Fruit fly (Drosophila melanogaster) Kc167 (cell line): Measurements from ENCODE around the gene CG9018.

Experiments
- Myc ChIP-seq: fragments of >200 bp; optimal IDR thresholded peaks from 2 replicates; lab custom pipeline; 2017; ENCODE audit warnings: missing external identifiers
- Sin3A ChIP-seq: fragments of >200 bp; optimal IDR thresholded peaks from 2 replicates; lab custom pipeline; 2018; ENCODE audit warnings: missing external identifiers
- h ChIP-seq: fragments of >200 bp; optimal IDR thresholded peaks from 3 replicates; lab custom pipeline; 2018; ENCODE audit warnings: missing external identifiers
- insv ChIP-seq: fragments of >200 bp; optimal IDR thresholded peaks from 3 replicates; lab custom pipeline; 2018; ENCODE audit warnings: missing external identifiers
- psq ChIP-seq: fragments of >200 bp; optimal IDR thresholded peaks from 2 replicates; lab custom pipeline; 2017; ENCODE audit warnings: missing external identifiers
- ttk ChIP-seq: sonication (Bioruptor generic); optimal IDR thresholded peaks from 2 replicates; lab custom pipeline; 2017; ENCODE audit warnings: missing external identifiers

DNA sequence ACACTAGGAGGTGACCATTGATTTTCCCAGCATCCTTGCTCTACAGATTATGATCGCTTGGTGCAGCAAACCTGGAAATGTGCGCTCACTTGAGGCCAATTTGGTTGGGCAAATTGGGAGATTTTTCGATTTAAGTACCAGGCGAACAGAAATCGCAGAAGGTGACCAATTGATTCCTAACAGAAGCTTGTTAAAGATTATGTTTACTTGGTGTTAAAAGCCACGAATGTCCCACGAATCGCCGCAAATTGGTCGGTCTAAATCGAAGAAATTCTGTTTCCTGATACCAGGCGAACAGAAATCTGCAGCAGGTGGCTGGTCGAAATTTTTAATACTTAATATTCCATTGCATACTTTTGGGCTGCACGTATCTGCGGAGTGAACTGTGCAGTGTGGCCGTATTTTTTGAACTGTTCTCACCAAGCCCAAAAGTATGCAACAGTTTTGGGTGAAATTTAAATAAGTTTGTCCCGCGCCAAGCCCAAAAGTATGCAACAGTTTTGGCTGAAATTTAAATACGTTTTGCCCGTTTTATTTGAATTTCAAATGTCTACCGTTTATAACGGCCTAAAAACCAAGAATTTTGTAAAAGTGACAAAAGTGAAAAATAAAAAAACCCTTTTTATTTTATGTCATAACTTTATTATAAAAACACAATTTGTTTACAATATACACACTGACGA, 7.1 kb upstream of the CG9018 start, which contains the start of gene CG32301:
- TF ChIP-seq Sin3A (lab: Kevin White, UChicago) = no peak
- no peak for TF ChIP-seq ttk (lab: Kevin White, UChicago)
- TF ChIP-seq psq (lab: Kevin White, UChicago) = no peak
- no peak for TF ChIP-seq Myc (lab: Kevin White, UChicago)
- TF ChIP-seq h (lab: Kevin White, UChicago) = no peak
- TF ChIP-seq insv (lab: Kevin White, UChicago) = no peak
